Worm (Caenorhabditis elegans) whole organism, young adult: Measurements from ENCODE around the gene lin-52.

Experiments
- B0019.2 ChIP-seq: fragments of 200-800 bp; sonication (Bioruptor generic); conservative IDR thresholded peaks from 2 replicates; pipeline ENCODE4 v1.3.6; 2022; ENCODE audit warnings: missing genetic modification reagents, missing genetic modification characterization, missing compliant biosample characterization
- B0035.1 ChIP-seq: sonication (generic microtip); optimal IDR thresholded peaks from 2 replicates; lab custom pipeline; 2016; ENCODE audit warnings: missing genetic modification characterization, mild to moderate bottlenecking, missing compliant biosample characterization, missing genotype, missing genetic modification reagents
- F33H1.4 ChIP-seq: fragments of 200-800 bp; sonication (Bioruptor generic); IDR thresholded peaks from 2 replicates; pipeline ENCODE4 v1.3.6; 2022; ENCODE audit warnings: missing genetic modification reagents, missing genetic modification characterization, missing compliant biosample characterization
- F49E8.2 ChIP-seq: sonication (generic microtip); optimal IDR thresholded peaks from 3 replicates; lab custom pipeline; 2017; ENCODE audit warnings: missing genetic modification characterization, mild to moderate bottlenecking, missing compliant biosample characterization, antibody characterized with exemption, moderate library complexity; ENCODE audit not compliant: insufficient read depth
- F57C9.4 ChIP-seq: sonication (generic microtip); optimal IDR thresholded peaks from 2 replicates; lab custom pipeline; 2017; ENCODE audit warnings: mild to moderate bottlenecking, missing genetic modification characterization, missing compliant biosample characterization
- K11D2.4 ChIP-seq: fragments of 200-800 bp; sonication (Bioruptor generic); IDR thresholded peaks from 2 replicates; pipeline ENCODE4 v1.3.6; 2022; ENCODE audit warnings: missing genetic modification reagents, missing genetic modification characterization, missing compliant biosample characterization
- T07F8.4 ChIP-seq: sonication (generic microtip); optimal IDR thresholded peaks from 2 replicates; lab custom pipeline; 2016; ENCODE audit warnings: mild to moderate bottlenecking, missing genetic modification characterization, moderate library complexity, missing compliant biosample characterization
- Y56A3A.18 ChIP-seq: fragments of 200-800 bp; sonication (Bioruptor generic); IDR thresholded peaks from 2 replicates; pipeline ENCODE4 v1.3.6; 2022; ENCODE audit warnings: missing genetic modification reagents, missing genetic modification characterization, missing compliant biosample characterization
- Y79H2A.3 ChIP-seq: fragments of 200-800 bp; sonication (Bioruptor generic); conservative IDR thresholded peaks from 2 replicates; pipeline ENCODE4 v1.3.6; 2022; ENCODE audit warnings: missing genetic modification reagents, missing genetic modification characterization, missing compliant biosample characterization
- Y95B8A.8 ChIP-seq: fragments of 200-800 bp; sonication (Bioruptor generic); IDR thresholded peaks from 2 replicates; pipeline ENCODE4 v1.3.6; 2022; ENCODE audit warnings: missing genetic modification reagents, missing genetic modification characterization, missing compliant biosample characterization
- ama-1 ChIP-seq, 3 experiments: fragments of 150-350 bp in 1 of 3; sonication (generic microtip) in 2 of 3; optimal IDR thresholded peaks; 2 replicates each; lab custom pipeline; 2014 to 2018; ENCODE audit warnings: missing biosample characterization in 2 of 3, missing genetic modification characterization in 2 of 3, missing genetic modification reagents in 2 of 3
- aptf-2 ChIP-seq: fragments of 200-800 bp; sonication (Bioruptor generic); conservative IDR thresholded peaks from 2 replicates; pipeline ENCODE4 v1.3.6; 2022; ENCODE audit warnings: missing genetic modification reagents, missing genetic modification characterization, missing compliant biosample characterization
- aptf-3 ChIP-seq: fragments of 200-800 bp; sonication (Bioruptor generic); IDR thresholded peaks from 2 replicates; pipeline ENCODE4 v1.3.6; 2022; ENCODE audit warnings: missing genetic modification characterization, missing compliant biosample characterization
- atf-7 ChIP-seq: sonication (generic microtip); optimal IDR thresholded peaks from 2 replicates; lab custom pipeline; 2017; ENCODE audit warnings: mild to moderate bottlenecking, missing genetic modification characterization, missing compliant biosample characterization
- attf-5 ChIP-seq: fragments of 200-800 bp; sonication (Bioruptor generic); optimal IDR thresholded peaks from 2 replicates; lab custom pipeline; 2018; ENCODE audit warnings: mild to moderate bottlenecking, missing genetic modification characterization, missing compliant biosample characterization
- attf-6 ChIP-seq: fragments of 200-800 bp; sonication (Bioruptor generic); IDR thresholded peaks from 2 replicates; pipeline ENCODE4 v1.3.6; 2022; ENCODE audit warnings: missing genetic modification reagents, missing genetic modification characterization, missing compliant biosample characterization
- ceh-100 ChIP-seq: fragments of 200-800 bp; sonication (Bioruptor generic); IDR thresholded peaks from 2 replicates; pipeline ENCODE4 v1.3.6; 2022; ENCODE audit warnings: missing genetic modification reagents, missing genetic modification characterization, missing compliant biosample characterization
- ceh-27 ChIP-seq: fragments of 200-800 bp; sonication (Bioruptor generic); optimal IDR thresholded peaks from 2 replicates; lab custom pipeline; 2018; ENCODE audit warnings: mild to moderate bottlenecking, missing genetic modification characterization, moderate library complexity, missing compliant biosample characterization
- ceh-79 ChIP-seq: sonication (generic microtip); optimal IDR thresholded peaks from 2 replicates; lab custom pipeline; 2017; ENCODE audit warnings: mild to moderate bottlenecking, missing genetic modification characterization, missing compliant biosample characterization
- die-1 ChIP-seq: sonication (generic microtip); optimal IDR thresholded peaks from 2 replicates; lab custom pipeline; 2016; ENCODE audit warnings: missing genotype, mild to moderate bottlenecking, missing genetic modification characterization, missing compliant biosample characterization
- efl-1 ChIP-seq: fragments of 150-350 bp; optimal IDR thresholded peaks from 2 replicates; lab custom pipeline; 2014; ENCODE audit warnings: missing biosample characterization, missing genetic modification reagents, missing genetic modification characterization
- egl-44 ChIP-seq: fragments of 200-800 bp; sonication (Bioruptor generic); IDR thresholded peaks from 2 replicates; pipeline ENCODE4 v1.3.6; 2022; ENCODE audit warnings: missing genetic modification reagents, missing genetic modification characterization, missing compliant biosample characterization
- egrh-3 ChIP-seq: fragments of 200-800 bp; sonication (Bioruptor generic); IDR thresholded peaks from 2 replicates; pipeline ENCODE4 v1.3.6; 2022; ENCODE audit warnings: missing genetic modification reagents, missing genetic modification characterization, missing compliant biosample characterization
- ekl-4 ChIP-seq: fragments of 200-800 bp; sonication (Bioruptor generic); IDR thresholded peaks from 2 replicates; pipeline ENCODE4 v1.3.6; 2022; ENCODE audit warnings: missing genetic modification reagents, missing genetic modification characterization, missing compliant biosample characterization
- hlh-26 ChIP-seq: fragments of 200-800 bp; sonication (Bioruptor generic); conservative IDR thresholded peaks from 2 replicates; pipeline ENCODE4 v1.3.6; 2022; ENCODE audit warnings: missing genetic modification reagents, missing genetic modification characterization, missing compliant biosample characterization
- let-526 ChIP-seq: fragments of 200-800 bp; sonication (Bioruptor generic); IDR thresholded peaks from 2 replicates; pipeline ENCODE4 v1.3.6; 2022; ENCODE audit warnings: missing genetic modification reagents, missing genetic modification characterization, missing compliant biosample characterization
- lin-40 ChIP-seq: sonication (generic microtip); optimal IDR thresholded peaks from 2 replicates; lab custom pipeline; 2016; ENCODE audit warnings: missing genetic modification characterization, mild to moderate bottlenecking, missing compliant biosample characterization, missing genotype, missing genetic modification reagents
- lsy-27 ChIP-seq: sonication (generic microtip); optimal IDR thresholded peaks from 2 replicates; lab custom pipeline; 2017; ENCODE audit warnings: missing genetic modification characterization, mild to moderate bottlenecking, missing compliant biosample characterization, antibody characterized with exemption, missing genotype, borderline replicate concordance; ENCODE audit not compliant: insufficient read depth
- madf-6 ChIP-seq: fragments of 200-800 bp; sonication (Bioruptor generic); IDR thresholded peaks from 2 replicates; pipeline ENCODE4 v1.3.6; 2022; ENCODE audit warnings: missing genetic modification reagents, missing genetic modification characterization, missing compliant biosample characterization
- madf-8 ChIP-seq: fragments of 200-800 bp; sonication (Bioruptor generic); conservative IDR thresholded peaks from 2 replicates; pipeline ENCODE4 v1.3.6; 2022; ENCODE audit warnings: missing genetic modification reagents, missing genetic modification characterization, missing compliant biosample characterization
- mcd-1 ChIP-seq: fragments of 200-800 bp; sonication (Bioruptor generic); IDR thresholded peaks from 2 replicates; pipeline ENCODE4 v1.3.6; 2022; ENCODE audit warnings: missing genetic modification reagents, missing genetic modification characterization, missing compliant biosample characterization
- mel-28 ChIP-seq: sonication (generic microtip); optimal IDR thresholded peaks from 2 replicates; lab custom pipeline; 2016; ENCODE audit warnings: borderline replicate concordance, mild to moderate bottlenecking, missing genetic modification characterization, missing compliant biosample characterization
- mes-4 ChIP-seq: sonication (generic microtip); optimal IDR thresholded peaks from 2 replicates; lab custom pipeline; 2016; ENCODE audit warnings: missing genotype, missing genetic modification characterization, missing compliant biosample characterization
- nfya-1 ChIP-seq: sonication (generic microtip); optimal IDR thresholded peaks from 2 replicates; lab custom pipeline; 2017; ENCODE audit warnings: antibody characterized with exemption, missing compliant biosample characterization, missing genetic modification characterization, borderline replicate concordance; ENCODE audit not compliant: insufficient read depth
- nfyb-1 ChIP-seq: fragments of 200-800 bp; sonication (Bioruptor generic); IDR thresholded peaks from 2 replicates; pipeline ENCODE4 v1.3.6; 2022; ENCODE audit warnings: missing genetic modification reagents, missing genetic modification characterization, missing compliant biosample characterization
- nhr-120 ChIP-seq: fragments of 200-800 bp; sonication (Bioruptor generic); IDR thresholded peaks from 2 replicates; pipeline ENCODE4 v1.3.6; 2022; ENCODE audit warnings: missing genetic modification characterization, missing compliant biosample characterization
- rec-8 ChIP-seq, 2 experiments: sonication (generic microtip); optimal IDR thresholded peaks; 2 replicates each; lab custom pipeline; 2016; ENCODE audit warnings: mild to moderate bottlenecking in 2 of 2, missing genetic modification characterization in 2 of 2, missing genetic modification reagents in 2 of 2, missing genotype in 2 of 2, missing biosample characterization in 1 of 2, missing compliant biosample characterization in 1 of 2, moderate library complexity in 1 of 2
- rpc-1 ChIP-seq, 2 experiments: fragments of 150-350 bp in 1 of 2; sonication (generic microtip) in 1 of 2; optimal IDR thresholded peaks; 2 replicates each; lab custom pipeline; 2014 to 2018; ENCODE audit warnings: missing biosample characterization in 1 of 2, missing genetic modification characterization in 1 of 2, missing genetic modification reagents in 1 of 2, missing genotype in 1 of 2
- sea-2 ChIP-seq: fragments of 200-800 bp; sonication (Bioruptor generic); IDR thresholded peaks from 2 replicates; pipeline ENCODE4 v1.3.6; 2022; ENCODE audit warnings: missing genetic modification characterization, missing compliant biosample characterization
- sptf-2 ChIP-seq: fragments of 200-800 bp; sonication (Bioruptor generic); optimal IDR thresholded peaks from 2 replicates; lab custom pipeline; 2018; ENCODE audit warnings: mild to moderate bottlenecking, missing genetic modification characterization, missing compliant biosample characterization
- tbx-9 ChIP-seq: sonication (generic microtip); optimal IDR thresholded peaks from 2 replicates; lab custom pipeline; 2016; ENCODE audit warnings: borderline replicate concordance, missing genetic modification characterization, inconsistent platforms, missing compliant biosample characterization
- zfh-2 ChIP-seq: fragments of 200-800 bp; sonication (Bioruptor generic); conservative IDR thresholded peaks from 2 replicates; pipeline ENCODE4 v1.3.6; 2022; ENCODE audit warnings: missing genetic modification reagents, missing genetic modification characterization, missing compliant biosample characterization
- zim-3 ChIP-seq: sonication (generic microtip); optimal IDR thresholded peaks from 2 replicates; lab custom pipeline; 2017; ENCODE audit warnings: mild to moderate bottlenecking, missing genetic modification characterization, moderate library complexity, missing compliant biosample characterization
- ztf-26 ChIP-seq: sonication (generic microtip); optimal IDR thresholded peaks from 2 replicates; lab custom pipeline; 2017; ENCODE audit warnings: missing genetic modification characterization, missing compliant biosample characterization
- ztf-28 ChIP-seq: fragments of 200-800 bp; sonication (Bioruptor generic); IDR thresholded peaks from 2 replicates; pipeline ENCODE4 v1.3.6; 2022; ENCODE audit warnings: missing genetic modification reagents, missing genetic modification characterization, missing compliant biosample characterization
- ztf-3 ChIP-seq: fragments of 200-800 bp; sonication (Bioruptor generic); optimal IDR thresholded peaks from 2 replicates; lab custom pipeline; 2018; ENCODE audit warnings: mild to moderate bottlenecking, missing genetic modification characterization, missing compliant biosample characterization

Gene lin-52

DNA sequence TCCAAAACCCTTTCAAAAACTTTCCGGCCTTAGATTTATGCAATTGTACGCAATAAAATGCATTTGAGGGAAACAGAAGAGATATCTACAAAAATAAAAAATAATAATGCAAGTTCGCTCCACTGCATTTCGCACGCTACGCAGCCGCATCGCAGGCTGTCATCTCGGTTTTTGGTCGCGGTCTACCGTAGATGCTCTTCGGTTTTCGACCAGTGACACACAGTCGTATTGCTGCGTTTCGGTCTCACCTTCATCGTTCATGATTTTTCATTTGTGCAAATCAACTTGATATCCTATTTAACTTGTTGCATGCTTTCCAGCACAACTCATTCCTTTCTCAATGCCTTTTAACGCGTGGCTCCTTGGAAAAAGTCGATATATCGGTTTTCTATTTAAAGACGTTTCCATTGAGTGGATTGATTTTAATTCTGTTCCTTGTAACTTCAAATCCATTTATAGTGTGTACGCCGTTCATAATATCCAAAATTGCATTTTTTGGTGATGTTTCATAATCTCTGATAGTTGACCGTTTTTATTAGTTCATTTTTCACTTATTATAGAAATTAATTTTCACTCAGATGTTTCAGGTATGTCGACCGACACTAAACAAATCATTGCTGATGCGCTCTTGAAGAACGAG lies 43.8 kb downstream of the lin-52 start, which contains the start of gene vha-1 (continued):
- TF ChIP-seq sptf-2 (GFP tag; lab: Kevin White, UChicago) (no peak), egrh-3 (GFP tag; lab: Robert Waterston, UW) (peak; percentile 26; the same call in 1 of the 2 replicates), B0035.1 (tag; lab: Kevin White, UChicago) (no peak), F49E8.2 (tag; lab: Kevin White, UChicago) (peak; percentile 30), F57C9.4 (tag; lab: Kevin White, UChicago) (no peak), tbx-9 (tag; lab: Kevin White, UChicago) (no peak), efl-1 (peak; percentile 27), ztf-3 (GFP tag; lab: Kevin White, UChicago) (no peak), ceh-100 (GFP tag; lab: Robert Waterston, UW) (peak; percentile 77), madf-6 (GFP tag; lab: Robert Waterston, UW) (peak; percentile 38; the same call in 1 of the 2 replicates), zim-3 (tag; lab: Kevin White, UChicago) (no peak), atf-7 (tag; lab: Kevin White, UChicago) (peak; percentile 8), mel-28 (no peak), ekl-4 (GFP tag; lab: Robert Waterston, UW) (peak; percentile 97), madf-8 (GFP tag; lab: Robert Waterston, UW) (no peak), mes-4 (tag; lab: Kevin White, UChicago) (no peak), ztf-28 (no peak), ama-1 (optimal IDR thresholded peaks at IDR 0.05; lab: Kevin White, UChicago) (peak; percentile 55), ama-1 (GFP tag; optimal IDR thresholded peaks at IDR 0.05; lab: Kevin White, UChicago) (peak in 1 of 2 experiments; percentile 4), nfyb-1 (GFP tag; lab: Robert Waterston, UW) (peak; percentile 67; the same call in 1 of the 2 replicates), T07F8.4 (tag; lab: Kevin White, UChicago) (no peak), ceh-27 (GFP tag; lab: Kevin White, UChicago) (peak; percentile 87), attf-5 (peak; percentile 95), egl-44 (no peak), aptf-3 (GFP tag; lab: Robert Waterston, UW) (no peak), nfya-1 (tag; lab: Kevin White, UChicago) (no peak), rpc-1 (optimal IDR thresholded peaks at IDR 0.05; lab: Kevin White, UChicago) (no peak), rpc-1 (tag; optimal IDR thresholded peaks at IDR 0.05; lab: Kevin White, UChicago) (no peak), lin-40 (peak; percentile 76), hlh-26 (no peak), Y79H2A.3 (GFP tag; lab: Robert Waterston, UW) (no peak), die-1 (tag; lab: Kevin White, UChicago) (peak; percentile 30), zfh-2 (GFP tag; lab: Robert Waterston, UW) (peak; percentile 55; the same call in 1 of the 2 replicates), nhr-120 (no peak), B0019.2 (GFP tag; lab: Robert Waterston, UW) (no peak), ceh-79 (tag; lab: Kevin White, UChicago) (no peak), K11D2.4 (GFP tag; lab: Robert Waterston, UW) (peak; percentile 40; the same call in 1 of the 2 replicates), aptf-2 (GFP tag; lab: Robert Waterston, UW) (no peak), rec-8 (tag; optimal IDR thresholded peaks at IDR 0.05; lab: Kevin White, UChicago) (no peak), sea-2 (GFP tag; lab: Robert Waterston, UW) (no peak), ztf-26 (tag; lab: Kevin White, UChicago) (peak; percentile 67), Y95B8A.8 (GFP tag; lab: Robert Waterston, UW) (no peak), F33H1.4 (peak; percentile 34), let-526 (GFP tag; lab: Robert Waterston, UW) (no peak), lsy-27 (tag; lab: Kevin White, UChicago) (peak; percentile 43), mcd-1 (GFP tag; lab: Robert Waterston, UW) (peak; percentile 97), attf-6 (GFP tag; lab: Robert Waterston, UW) (no peak), Y56A3A.18 (GFP tag; lab: Robert Waterston, UW) (no peak)
